Worm (Caenorhabditis elegans) whole organism, L3 larva: ENCODE data around the gene F41G3.21.

Experiments
- ZK546.5 ChIP-seq: sonication (generic microtip); optimal IDR thresholded peaks from 2 replicates; lab custom pipeline; 2017; ENCODE audit warnings: missing biosample characterization, missing genetic modification characterization
- ama-1 ChIP-seq: fragments of 150-350 bp; optimal IDR thresholded peaks from 2 replicates; lab custom pipeline; 2018
- ceh-16 ChIP-seq: sonication (generic microtip); optimal IDR thresholded peaks from 2 replicates; lab custom pipeline; 2017; ENCODE audit warnings: missing biosample characterization, missing genetic modification characterization
- ceh-28 ChIP-seq: fragments of 150-350 bp; optimal IDR thresholded peaks from 2 replicates; lab custom pipeline; 2014; ENCODE audit warnings: missing biosample characterization, missing genetic modification reagents, missing genetic modification characterization
- ceh-9 ChIP-seq: sonication (generic microtip); optimal IDR thresholded peaks from 2 replicates; lab custom pipeline; 2018; ENCODE audit warnings: missing biosample characterization, missing genetic modification characterization
- egl-5 ChIP-seq: fragments of 150-350 bp; optimal IDR thresholded peaks from 2 replicates; lab custom pipeline; 2017; ENCODE audit warnings: missing biosample characterization, missing genetic modification reagents, missing genetic modification characterization, inconsistent platforms
- elt-1 ChIP-seq: fragments of 150-350 bp; optimal IDR thresholded peaks from 2 replicates; lab custom pipeline; 2014; ENCODE audit warnings: missing biosample characterization, missing genetic modification characterization
- elt-2 ChIP-seq: sonication (generic microtip); optimal IDR thresholded peaks from 2 replicates; lab custom pipeline; 2016; ENCODE audit warnings: missing genetic modification reagents, mild to moderate bottlenecking, missing genetic modification characterization, missing compliant biosample characterization
- elt-3 ChIP-seq, 3 experiments: fragments of 150-350 bp in 1 of 3; sonication (generic microtip) in 2 of 3; optimal IDR thresholded peaks; 2 replicates in 2 of 3; 4 replicates in 1 of 3; lab custom pipeline; 2014 to 2017; ENCODE audit warnings: missing biosample characterization in 3 of 3, missing genetic modification characterization in 3 of 3
- eor-1 ChIP-seq, 2 experiments: fragments of 150-350 bp; optimal IDR thresholded peaks; 2 replicates each; lab custom pipeline; 2014 to 2018; ENCODE audit warnings: missing biosample characterization in 2 of 2, missing genetic modification characterization in 2 of 2
- fkh-10 ChIP-seq: sonication (generic microtip); optimal IDR thresholded peaks from 2 replicates; lab custom pipeline; 2017; ENCODE audit warnings: missing biosample characterization, missing genetic modification reagents, missing genetic modification characterization
- hmg-11 ChIP-seq: sonication (generic microtip); optimal IDR thresholded peaks from 2 replicates; lab custom pipeline; 2016; ENCODE audit warnings: missing genetic modification characterization, missing compliant biosample characterization
- jun-1 ChIP-seq: fragments of 150-350 bp; optimal IDR thresholded peaks from 2 replicates; lab custom pipeline; 2014; ENCODE audit warnings: missing biosample characterization, missing genetic modification reagents, missing genetic modification characterization
- lin-15B ChIP-seq: fragments of 150-350 bp; optimal IDR thresholded peaks from 2 replicates; lab custom pipeline; 2014; ENCODE audit warnings: missing biosample characterization, missing genetic modification characterization
- lin-39 ChIP-seq: fragments of 150-350 bp; optimal IDR thresholded peaks from 2 replicates; lab custom pipeline; 2018; ENCODE audit warnings: missing biosample characterization, missing genetic modification reagents, missing genetic modification characterization
- lsy-12 ChIP-seq: sonication (generic microtip); optimal IDR thresholded peaks from 2 replicates; lab custom pipeline; 2016; ENCODE audit warnings: mild to moderate bottlenecking, missing genetic modification characterization, missing compliant biosample characterization
- mdl-1 ChIP-seq: fragments of 150-350 bp; optimal IDR thresholded peaks from 2 replicates; lab custom pipeline; 2014; ENCODE audit warnings: missing biosample characterization, missing genetic modification characterization
- mml-1 ChIP-seq: fragments of 150-350 bp; sonication (generic microtip); optimal IDR thresholded peaks from 3 replicates; lab custom pipeline; 2014; ENCODE audit warnings: missing biosample characterization, missing genetic modification characterization
- nfya-1 ChIP-seq: sonication (generic microtip); optimal IDR thresholded peaks from 2 replicates; lab custom pipeline; 2017; ENCODE audit warnings: missing genetic modification characterization, mild to moderate bottlenecking, missing compliant biosample characterization, antibody characterized with exemption, moderate library complexity; ENCODE audit not compliant: insufficient read depth
- nhr-23 ChIP-seq: fragments of 150-350 bp; optimal IDR thresholded peaks from 2 replicates; lab custom pipeline; 2014; ENCODE audit warnings: missing biosample characterization, missing genetic modification reagents, missing genetic modification characterization
- nhr-237 ChIP-seq: fragments of 150-350 bp; optimal IDR thresholded peaks from 2 replicates; lab custom pipeline; 2014; ENCODE audit warnings: missing biosample characterization, missing genetic modification characterization
- nhr-43 ChIP-seq: sonication (generic microtip); optimal IDR thresholded peaks from 2 replicates; lab custom pipeline; 2016; ENCODE audit warnings: mild to moderate bottlenecking, missing genetic modification characterization, missing compliant biosample characterization; ENCODE audit not compliant: poor library complexity, severe bottlenecking
- nhr-67 ChIP-seq: fragments of 150-350 bp; optimal IDR thresholded peaks from 2 replicates; lab custom pipeline; 2014; ENCODE audit warnings: missing biosample characterization, missing genetic modification characterization
- nhr-76 ChIP-seq: fragments of 150-350 bp; sonication (generic microtip); optimal IDR thresholded peaks from 5 replicates; lab custom pipeline; 2014; ENCODE audit warnings: missing biosample characterization, missing genetic modification characterization
- nhr-77 ChIP-seq: fragments of 150-350 bp; optimal IDR thresholded peaks from 2 replicates; lab custom pipeline; 2014; ENCODE audit warnings: missing biosample characterization, missing genetic modification characterization
- pqm-1 ChIP-seq: fragments of 150-350 bp; optimal IDR thresholded peaks from 2 replicates; lab custom pipeline; 2017; ENCODE audit warnings: missing biosample characterization, missing genetic modification characterization, inconsistent platforms
- snpc-4 ChIP-seq: fragments of 150-350 bp; optimal IDR thresholded peaks from 2 replicates; lab custom pipeline; 2014; ENCODE audit warnings: missing biosample characterization, missing genetic modification characterization
- tbx-2 ChIP-seq: sonication (generic microtip); optimal IDR thresholded peaks from 2 replicates; lab custom pipeline; 2016; ENCODE audit warnings: mild to moderate bottlenecking, missing genetic modification characterization, missing compliant biosample characterization
- unc-39 ChIP-seq: sonication (generic microtip); optimal IDR thresholded peaks from 4 replicates; lab custom pipeline; 2017; ENCODE audit warnings: missing biosample characterization, missing genetic modification characterization
- unc-62 ChIP-seq: fragments of 150-350 bp; sonication (generic microtip); optimal IDR thresholded peaks from 4 replicates; lab custom pipeline; 2014; ENCODE audit warnings: missing biosample characterization, missing genetic modification reagents, missing genetic modification characterization

The F41G3.21 gene

DNA sequence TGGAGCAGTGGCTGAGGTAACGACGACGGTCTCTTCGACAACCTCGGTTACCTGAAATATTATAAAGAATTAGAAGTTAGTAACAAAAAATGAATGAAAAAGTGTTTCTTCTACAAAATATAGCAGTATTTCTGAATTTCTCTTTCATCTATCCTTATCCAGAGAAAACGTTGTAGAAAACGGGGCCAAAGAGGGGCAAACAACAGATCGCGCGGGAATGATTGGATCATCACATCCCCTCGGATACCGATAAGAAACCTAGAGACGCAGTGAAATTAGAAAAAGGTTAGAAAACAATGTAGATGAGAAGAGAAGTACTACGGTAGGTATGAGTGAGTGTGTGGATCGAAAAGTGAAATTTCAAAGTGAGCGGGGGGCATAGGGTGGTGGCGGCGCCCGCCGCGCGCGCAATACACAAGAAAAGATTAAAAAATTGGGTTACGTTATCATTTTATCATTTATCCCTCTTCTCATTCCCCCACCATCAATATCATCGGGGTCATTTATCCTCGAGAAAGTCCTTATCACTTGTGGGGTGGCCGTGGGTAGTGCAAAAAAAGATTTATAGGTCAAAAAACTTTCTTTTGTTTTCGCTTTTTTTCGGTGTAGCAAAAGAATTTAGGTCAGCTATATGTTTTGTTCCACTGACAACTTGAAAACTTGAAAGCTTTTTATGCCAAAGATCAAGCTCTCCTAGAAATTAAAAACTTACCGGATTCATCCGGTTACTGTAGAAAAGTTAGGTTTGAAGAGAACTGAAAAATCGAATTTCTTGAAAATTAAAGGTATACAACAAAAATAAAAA is 40.4 kb downstream of the F41G3.21 start, which contains the start of the genes dpy-10 and T14B4.19:
Gene dpy-10, minus strand, starts transcription at position 51 of the 805 bp plus-strand sequence.
Gene T14B4.19, minus strand, starts transcription at position 755 of the 805 bp plus-strand sequence.
- TF ChIP-seq nhr-23 (tag; lab: Kevin White, UChicago) (peak; percentile 96), lsy-12 (tag; lab: Kevin White, UChicago) (peak; percentile 6), unc-39 (no peak), nhr-237 (tag; lab: Kevin White, UChicago) (no peak), nhr-77 (tag; lab: Kevin White, UChicago) (no peak), ceh-9 (tag; lab: Kevin White, UChicago) (no peak), nhr-43 (tag; lab: Kevin White, UChicago) (peak; percentile 75), elt-3 (tag; optimal IDR thresholded peaks at IDR 0.05; lab: Kevin White, UChicago) (peak in 2 of 3 experiments; percentile 18 to 85), ceh-28 (tag; lab: Kevin White, UChicago) (no peak)

DNA sequence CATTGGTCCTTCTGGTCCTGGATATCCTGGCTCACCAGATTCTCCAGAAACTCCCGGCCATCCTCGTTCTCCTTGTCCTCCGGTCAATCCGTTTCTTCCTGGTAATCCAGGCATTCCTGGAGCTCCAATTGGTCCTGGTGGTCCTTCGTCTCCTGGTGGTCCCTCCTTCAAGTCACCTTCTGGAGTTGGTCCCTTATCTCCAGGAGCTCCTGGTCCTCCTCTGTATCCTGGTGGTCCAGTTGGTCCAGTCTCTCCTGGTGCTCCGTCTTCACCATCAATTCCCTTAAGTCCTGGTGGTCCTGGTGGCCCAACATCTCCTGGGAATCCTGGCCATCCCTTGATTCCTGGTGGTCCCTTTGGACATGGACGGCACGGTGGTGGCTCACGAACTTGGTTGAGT is 42.2 kb downstream of the F41G3.21 start:
- TF ChIP-seq elt-2 (tag; lab: Kevin White, UChicago): no peak
- no peak for TF ChIP-seq mml-1 (tag; lab: Kevin White, UChicago)
- TF ChIP-seq unc-39: no peak
- no peak for TF ChIP-seq ZK546.5
- no peak for TF ChIP-seq ceh-28 (tag; lab: Kevin White, UChicago)
- no peak for TF ChIP-seq nhr-23 (tag; lab: Kevin White, UChicago)
- TF ChIP-seq jun-1 (tag; lab: Kevin White, UChicago): no peak
- TF ChIP-seq mdl-1 (tag; lab: Kevin White, UChicago): no peak
- TF ChIP-seq pqm-1 (tag; lab: Kevin White, UChicago): no peak
- no peak for TF ChIP-seq unc-62 (GFP tag; lab: Kevin White, UChicago)
- TF ChIP-seq snpc-4: no peak
- no peak for TF ChIP-seq nhr-43 (tag; lab: Kevin White, UChicago)
- no peak for TF ChIP-seq lin-15B
- no peak for TF ChIP-seq ceh-16 (tag; lab: Kevin White, UChicago)
- TF ChIP-seq tbx-2 (tag; lab: Kevin White, UChicago): no peak
- TF ChIP-seq nhr-237 (tag; lab: Kevin White, UChicago): no peak

ce11 chrII:6709680-6710079 is 43.1 kb downstream of the F41G3.21 start:
- peak; percentile 74 for TF ChIP-seq ama-1
- peak; percentile 26 for TF ChIP-seq nhr-43 (tag; lab: Kevin White, UChicago)
- peak; percentile 3 for TF ChIP-seq nhr-23 (tag; lab: Kevin White, UChicago)
- no peak for TF ChIP-seq elt-3 (tag; optimal IDR thresholded peaks at IDR 0.05; lab: Kevin White, UChicago)
- peak; percentile 86 for TF ChIP-seq fkh-10 (GFP tag; lab: Kevin White, UChicago)

DNA sequence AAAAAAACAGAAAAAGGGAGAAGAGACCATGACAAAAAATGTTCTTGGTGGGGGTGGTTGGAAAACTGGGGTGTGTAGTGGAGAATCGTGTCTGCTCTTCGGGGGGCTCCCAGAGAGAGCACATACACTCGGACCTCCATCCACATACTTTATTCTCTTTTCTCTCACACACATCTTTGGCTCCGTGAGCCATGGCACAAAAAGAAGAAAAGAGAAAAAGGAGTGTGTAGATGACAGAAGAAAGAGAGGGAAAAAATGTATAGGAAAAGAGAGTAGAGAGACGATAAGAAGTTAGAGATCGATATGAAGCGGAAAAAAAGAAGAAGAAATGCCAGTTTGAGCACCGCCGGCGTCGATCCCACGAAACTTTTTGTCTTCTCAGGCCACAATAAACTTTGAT is 43.8 kb downstream of the F41G3.21 start:
- TF ChIP-seq nhr-67 (tag; lab: Kevin White, UChicago) (no peak), nhr-237 (tag; lab: Kevin White, UChicago) (no peak), eor-1 (tag; optimal IDR thresholded peaks at IDR 0.05; lab: Kevin White, UChicago) (no peak), nfya-1 (tag; lab: Kevin White, UChicago) (peak; percentile 78), unc-62 (GFP tag; lab: Kevin White, UChicago) (peak; percentile 15), lin-15B (peak; percentile 21), snpc-4 (no peak), egl-5 (tag; lab: Kevin White, UChicago) (peak; percentile 18), nhr-77 (tag; lab: Kevin White, UChicago) (no peak), lin-39 (tag; lab: Kevin White, UChicago) (peak; percentile 65), hmg-11 (tag; lab: Kevin White, UChicago) (peak; percentile 37)

ce11 chrII:6707496-6708260 is 45.1 kb downstream of the F41G3.21 start:
- peak; percentile 27 for TF ChIP-seq unc-62 (GFP tag; lab: Kevin White, UChicago)
- peak; percentile 52 for TF ChIP-seq nfya-1 (tag; lab: Kevin White, UChicago)
- no peak for TF ChIP-seq nhr-76 (tag; lab: Kevin White, UChicago)
- TF ChIP-seq lin-39 (tag; lab: Kevin White, UChicago): peak; percentile 96
- peak; percentile 0 for TF ChIP-seq elt-1 (tag; lab: Kevin White, UChicago)
- TF ChIP-seq, all 47 proteins: peak for 4
